Fruit fly (Drosophila melanogaster): ENCODE data around the gene CG5815.
A peak's percentile ranks its signal among the peaks of the same experiment; 100 is the strongest.

- TF ChIP-seq Hr96 (GFP tag; optimal IDR thresholded peaks at IDR 0.05) (no peak), cnc (optimal IDR thresholded peaks at IDR 0.05) (no peak), pad (GFP tag; optimal IDR thresholded peaks at IDR 0.05) (peak; percentile 86)
Observed at dm6 chr3R:27152129-27152968, 40.0 kb downstream of the CG5815 start.

Measured in whole organism, adult.